Worm (Caenorhabditis elegans) whole organism, L4/young adult: ENCODE data around the gene T25B9.3.

Experiments used
- W03F9.2 ChIP-seq: fragments of 150-350 bp; optimal IDR thresholded peaks from 2 replicates; lab custom pipeline; 2014; ENCODE audit warnings: missing biosample characterization, missing genetic modification characterization
- dao-5 ChIP-seq: sonication (generic microtip); optimal IDR thresholded peaks from 2 replicates; lab custom pipeline; 2016; ENCODE audit warnings: missing genotype, missing genetic modification characterization, moderate library complexity, missing compliant biosample characterization
- him-1 ChIP-seq: sonication (generic microtip); optimal IDR thresholded peaks from 2 replicates; lab custom pipeline; 2016; ENCODE audit warnings: missing genotype, missing genetic modification reagents, missing genetic modification characterization, missing compliant biosample characterization

DNA sequence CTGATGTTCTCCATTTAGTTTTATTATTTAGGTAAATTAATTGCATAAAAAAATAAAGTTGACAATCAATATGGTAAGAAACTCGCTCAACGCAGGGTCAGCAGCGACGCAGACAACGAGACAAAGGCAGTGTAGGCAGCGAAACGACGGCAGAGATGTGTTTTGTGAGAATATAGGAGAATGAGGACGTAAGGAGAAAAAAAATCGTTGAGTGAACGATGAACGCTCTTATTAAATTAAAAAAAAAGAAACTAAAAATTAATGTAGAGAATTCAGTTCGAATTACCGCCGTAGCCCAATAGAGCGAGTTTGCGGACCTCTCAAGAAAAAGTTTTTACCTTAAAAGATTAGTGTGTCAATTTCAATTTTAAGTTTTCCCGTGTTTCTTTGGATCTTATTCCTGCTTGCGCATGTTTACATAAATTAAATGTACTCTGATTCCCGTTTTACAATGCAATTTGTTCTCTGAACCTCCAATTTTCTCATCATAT, 23.6 kb downstream of the T25B9.3 start, which contains the start of gene T25B9.8:
- TF ChIP-seq him-1 (tag; lab: Kevin White, UChicago) (no peak), W03F9.2 (tag; lab: Kevin White, UChicago) (no peak), dao-5 (tag; lab: Kevin White, UChicago) (no peak)
